Worm (Caenorhabditis elegans) whole organism, young adult: Measurements from ENCODE around the gene ifta-2.

ENCODE experiments used
- B0035.1 ChIP-seq: sonication (generic microtip); optimal IDR thresholded peaks from 2 replicates; lab custom pipeline; 2016; ENCODE audit warnings: missing genetic modification characterization, mild to moderate bottlenecking, missing compliant biosample characterization, missing genotype, missing genetic modification reagents
- B0261.1 ChIP-seq: sonication (generic microtip); optimal IDR thresholded peaks from 2 replicates; lab custom pipeline; 2016; ENCODE audit warnings: mild to moderate bottlenecking, missing genetic modification characterization, moderate library complexity, missing compliant biosample characterization
- B0336.3 ChIP-seq: fragments of 200-800 bp; sonication (Bioruptor generic); IDR thresholded peaks from 2 replicates; pipeline ENCODE4 v1.3.6; 2022; ENCODE audit warnings: missing genetic modification characterization, missing compliant biosample characterization
- C06A6.2 ChIP-seq: fragments of 200-800 bp; sonication (Bioruptor generic); conservative IDR thresholded peaks from 2 replicates; pipeline ENCODE4 v1.3.6; 2022; ENCODE audit warnings: missing genetic modification characterization, missing compliant biosample characterization
- C17E4.6 ChIP-seq: fragments of 200-800 bp; sonication (Bioruptor generic); IDR thresholded peaks from 2 replicates; pipeline ENCODE4 v1.3.6; 2022; ENCODE audit warnings: missing genetic modification reagents, missing genetic modification characterization, missing compliant biosample characterization
- D2030.7 ChIP-seq: fragments of 200-800 bp; sonication (Bioruptor generic); IDR thresholded peaks from 2 replicates; pipeline ENCODE4 v1.3.6; 2022; ENCODE audit warnings: missing genetic modification reagents, missing genetic modification characterization, missing compliant biosample characterization
- F23B12.7 ChIP-seq: sonication (generic microtip); optimal IDR thresholded peaks from 2 replicates; lab custom pipeline; 2017; ENCODE audit warnings: missing genetic modification characterization, mild to moderate bottlenecking, missing compliant biosample characterization, antibody characterized with exemption, moderate library complexity; ENCODE audit not compliant: insufficient read depth
- F55B11.4 ChIP-seq: sonication (generic microtip); optimal IDR thresholded peaks from 2 replicates; lab custom pipeline; 2016; ENCODE audit warnings: missing compliant biosample characterization, missing genetic modification characterization, borderline replicate concordance; ENCODE audit not compliant: insufficient read depth
- K12H6.12 ChIP-seq: fragments of 200-800 bp; sonication (Bioruptor generic); optimal IDR thresholded peaks from 2 replicates; lab custom pipeline; 2018; ENCODE audit warnings: mild to moderate bottlenecking, missing genetic modification characterization, missing compliant biosample characterization
- T26A5.8 ChIP-seq: sonication (generic microtip); optimal IDR thresholded peaks from 2 replicates; lab custom pipeline; 2016; ENCODE audit warnings: missing genetic modification characterization, missing compliant biosample characterization
- Y56A3A.18 ChIP-seq: fragments of 200-800 bp; sonication (Bioruptor generic); IDR thresholded peaks from 2 replicates; pipeline ENCODE4 v1.3.6; 2022; ENCODE audit warnings: missing genetic modification reagents, missing genetic modification characterization, missing compliant biosample characterization
- Y67H2A.10 ChIP-seq: fragments of 200-800 bp; sonication (Bioruptor generic); conservative IDR thresholded peaks from 2 replicates; pipeline ENCODE4 v1.3.6; 2022; ENCODE audit warnings: missing genetic modification reagents, missing genetic modification characterization, missing compliant biosample characterization
- ZK185.1 ChIP-seq: sonication (generic microtip); optimal IDR thresholded peaks from 2 replicates; lab custom pipeline; 2016; ENCODE audit warnings: mild to moderate bottlenecking, missing genetic modification characterization, missing compliant biosample characterization; ENCODE audit not compliant: poor library complexity, severe bottlenecking
- akir-1 ChIP-seq: fragments of 200-800 bp; sonication (Bioruptor generic); optimal IDR thresholded peaks from 2 replicates; lab custom pipeline; 2018; ENCODE audit warnings: mild to moderate bottlenecking, missing genetic modification characterization, moderate library complexity, missing compliant biosample characterization
- ama-1 ChIP-seq, 3 experiments: fragments of 150-350 bp in 1 of 3; sonication (generic microtip) in 2 of 3; optimal IDR thresholded peaks; 2 replicates each; lab custom pipeline; 2014 to 2018; ENCODE audit warnings: missing biosample characterization in 2 of 3, missing genetic modification characterization in 2 of 3, missing genetic modification reagents in 2 of 3
- aptf-2 ChIP-seq: fragments of 200-800 bp; sonication (Bioruptor generic); conservative IDR thresholded peaks from 2 replicates; pipeline ENCODE4 v1.3.6; 2022; ENCODE audit warnings: missing genetic modification reagents, missing genetic modification characterization, missing compliant biosample characterization
- atf-7 ChIP-seq: sonication (generic microtip); optimal IDR thresholded peaks from 2 replicates; lab custom pipeline; 2017; ENCODE audit warnings: mild to moderate bottlenecking, missing genetic modification characterization, missing compliant biosample characterization
- attf-5 ChIP-seq: fragments of 200-800 bp; sonication (Bioruptor generic); optimal IDR thresholded peaks from 2 replicates; lab custom pipeline; 2018; ENCODE audit warnings: mild to moderate bottlenecking, missing genetic modification characterization, missing compliant biosample characterization
- ccch-3 ChIP-seq: fragments of 200-800 bp; sonication (Bioruptor generic); optimal IDR thresholded peaks from 2 replicates; lab custom pipeline; 2018; ENCODE audit warnings: mild to moderate bottlenecking, missing genetic modification characterization, missing compliant biosample characterization
- cebp-1 ChIP-seq, 2 experiments: fragments of 200-800 bp in 1 of 2; sonication (Bioruptor generic) in 1 of 2; sonication (generic microtip) in 1 of 2; IDR thresholded peaks in 1 of 2; optimal IDR thresholded peaks in 1 of 2; 2 replicates each; pipeline versions ENCODE4 v1.3.6 to Lab custom; 2017 to 2022; ENCODE audit warnings: missing compliant biosample characterization in 2 of 2, missing genetic modification characterization in 2 of 2, mild to moderate bottlenecking in 1 of 2, missing genetic modification reagents in 1 of 2, moderate library complexity in 1 of 2
- ceh-100 ChIP-seq: fragments of 200-800 bp; sonication (Bioruptor generic); IDR thresholded peaks from 2 replicates; pipeline ENCODE4 v1.3.6; 2022; ENCODE audit warnings: missing genetic modification reagents, missing genetic modification characterization, missing compliant biosample characterization
- ceh-79 ChIP-seq: sonication (generic microtip); optimal IDR thresholded peaks from 2 replicates; lab custom pipeline; 2017; ENCODE audit warnings: mild to moderate bottlenecking, missing genetic modification characterization, missing compliant biosample characterization
- chd-7 ChIP-seq: sonication (generic microtip); optimal IDR thresholded peaks from 2 replicates; lab custom pipeline; 2016; ENCODE audit warnings: mild to moderate bottlenecking, missing genetic modification characterization, moderate library complexity, missing compliant biosample characterization
- dox-1 ChIP-seq: fragments of 200-800 bp; sonication (Bioruptor generic); IDR thresholded peaks from 2 replicates; pipeline ENCODE4 v1.3.6; 2022; ENCODE audit warnings: missing genetic modification reagents, missing genetic modification characterization, missing compliant biosample characterization
- egl-18 ChIP-seq: fragments of 200-800 bp; sonication (Bioruptor generic); IDR thresholded peaks from 2 replicates; pipeline ENCODE4 v1.3.6; 2022; ENCODE audit warnings: missing genetic modification reagents, missing genetic modification characterization, missing compliant biosample characterization
- hmg-1.2 ChIP-seq: fragments of 200-800 bp; sonication (Bioruptor generic); IDR thresholded peaks from 2 replicates; pipeline ENCODE4 v1.3.6; 2022; ENCODE audit warnings: missing genetic modification reagents, missing genetic modification characterization, missing compliant biosample characterization
- hmg-20 ChIP-seq: fragments of 200-800 bp; sonication (Bioruptor generic); IDR thresholded peaks from 2 replicates; pipeline ENCODE4 v1.3.6; 2022; ENCODE audit warnings: missing genetic modification reagents, missing genetic modification characterization, missing compliant biosample characterization
- let-526 ChIP-seq: fragments of 200-800 bp; sonication (Bioruptor generic); IDR thresholded peaks from 2 replicates; pipeline ENCODE4 v1.3.6; 2022; ENCODE audit warnings: missing genetic modification reagents, missing genetic modification characterization, missing compliant biosample characterization
- lin-26 ChIP-seq: fragments of 200-800 bp; sonication (Bioruptor generic); IDR thresholded peaks from 2 replicates; pipeline ENCODE4 v1.3.6; 2022; ENCODE audit warnings: missing genetic modification reagents, missing genetic modification characterization, missing compliant biosample characterization
- lin-35 ChIP-seq, 3 experiments: fragments of 150-350 bp in 2 of 3; sonication (generic microtip) in 1 of 3; optimal IDR thresholded peaks; 2 replicates each; lab custom pipeline; 2014 to 2018; ENCODE audit warnings: missing biosample characterization in 3 of 3, missing genetic modification characterization in 3 of 3, missing genetic modification reagents in 3 of 3
- lir-1 ChIP-seq: fragments of 200-800 bp; sonication (Bioruptor generic); conservative IDR thresholded peaks from 2 replicates; pipeline ENCODE4 v1.3.6; 2022; ENCODE audit warnings: missing genetic modification reagents, missing genetic modification characterization, missing compliant biosample characterization
- lsy-27 ChIP-seq: sonication (generic microtip); optimal IDR thresholded peaks from 2 replicates; lab custom pipeline; 2017; ENCODE audit warnings: missing genetic modification characterization, mild to moderate bottlenecking, missing compliant biosample characterization, antibody characterized with exemption, missing genotype, borderline replicate concordance; ENCODE audit not compliant: insufficient read depth
- madf-6 ChIP-seq: fragments of 200-800 bp; sonication (Bioruptor generic); IDR thresholded peaks from 2 replicates; pipeline ENCODE4 v1.3.6; 2022; ENCODE audit warnings: missing genetic modification reagents, missing genetic modification characterization, missing compliant biosample characterization
- mcd-1 ChIP-seq: fragments of 200-800 bp; sonication (Bioruptor generic); IDR thresholded peaks from 2 replicates; pipeline ENCODE4 v1.3.6; 2022; ENCODE audit warnings: missing genetic modification reagents, missing genetic modification characterization, missing compliant biosample characterization
- nfya-2 ChIP-seq: fragments of 200-800 bp; sonication (Bioruptor generic); IDR thresholded peaks from 2 replicates; pipeline ENCODE4 v1.3.6; 2022; ENCODE audit warnings: missing genetic modification reagents, missing genetic modification characterization, missing compliant biosample characterization
- nfyb-1 ChIP-seq: fragments of 200-800 bp; sonication (Bioruptor generic); IDR thresholded peaks from 2 replicates; pipeline ENCODE4 v1.3.6; 2022; ENCODE audit warnings: missing genetic modification reagents, missing genetic modification characterization, missing compliant biosample characterization
- nhr-80 ChIP-seq: sonication (generic microtip); optimal IDR thresholded peaks from 2 replicates; lab custom pipeline; 2016; ENCODE audit warnings: missing genetic modification characterization, missing compliant biosample characterization
- rcor-1 ChIP-seq: fragments of 200-800 bp; sonication (Bioruptor generic); IDR thresholded peaks from 2 replicates; pipeline ENCODE4 v1.3.6; 2022; ENCODE audit warnings: missing genetic modification reagents, missing genetic modification characterization, missing compliant biosample characterization
- rec-8 ChIP-seq, 2 experiments: sonication (generic microtip); optimal IDR thresholded peaks; 2 replicates each; lab custom pipeline; 2016; ENCODE audit warnings: mild to moderate bottlenecking in 2 of 2, missing genetic modification characterization in 2 of 2, missing genetic modification reagents in 2 of 2, missing genotype in 2 of 2, missing biosample characterization in 1 of 2, missing compliant biosample characterization in 1 of 2, moderate library complexity in 1 of 2
- repo-1 ChIP-seq: sonication (generic microtip); optimal IDR thresholded peaks from 2 replicates; lab custom pipeline; 2017; ENCODE audit warnings: mild to moderate bottlenecking, missing genetic modification characterization, missing compliant biosample characterization
- snpc-4 ChIP-seq, 5 experiments: fragments of 150-350 bp in 1 of 5; sonication (generic microtip) in 4 of 5; optimal IDR thresholded peaks; 2 replicates each; lab custom pipeline; 2014 to 2018; ENCODE audit warnings: missing genetic modification characterization in 5 of 5, missing biosample characterization in 3 of 5, antibody characterized with exemption in 2 of 5, mild to moderate bottlenecking in 2 of 5, missing compliant biosample characterization in 2 of 5, missing genotype in 2 of 5, moderate library complexity in 2 of 5, missing genetic modification reagents in 1 of 5
- tlf-1 ChIP-seq: fragments of 200-800 bp; sonication (Bioruptor generic); optimal IDR thresholded peaks from 2 replicates; lab custom pipeline; 2018; ENCODE audit warnings: mild to moderate bottlenecking, missing genetic modification characterization, missing compliant biosample characterization

ifta-2 gene

DNA sequence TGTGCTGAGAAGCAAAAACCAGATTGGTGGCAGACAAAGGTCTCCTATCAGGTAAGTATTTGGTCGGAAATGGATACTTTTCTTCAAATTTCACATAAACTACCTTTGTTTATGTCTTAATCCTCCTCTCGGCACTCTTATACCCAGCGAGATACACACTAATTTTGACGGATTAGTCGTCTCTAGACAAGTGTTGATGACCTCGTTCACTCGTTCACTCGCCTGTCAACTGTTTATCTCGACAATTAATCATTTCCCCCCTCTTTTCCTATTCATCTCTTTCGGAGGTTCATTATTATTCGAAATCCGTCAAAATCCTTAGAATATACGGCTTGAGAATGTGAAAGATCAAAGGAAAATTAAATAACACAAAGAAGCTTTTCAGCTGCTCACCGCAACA lies 32.1 kb downstream of the ifta-2 start:
- TF ChIP-seq B0261.1 (tag; lab: Kevin White, UChicago): no peak
- TF ChIP-seq F55B11.4 (tag; lab: Kevin White, UChicago): no peak
- no peak for TF ChIP-seq lin-26 (GFP tag; lab: Robert Waterston, UW)
- TF ChIP-seq ccch-3: no peak
- no peak for TF ChIP-seq tlf-1
- no peak for TF ChIP-seq Y56A3A.18 (GFP tag; lab: Robert Waterston, UW)
- TF ChIP-seq, all 124 proteins: peak for 0

DNA sequence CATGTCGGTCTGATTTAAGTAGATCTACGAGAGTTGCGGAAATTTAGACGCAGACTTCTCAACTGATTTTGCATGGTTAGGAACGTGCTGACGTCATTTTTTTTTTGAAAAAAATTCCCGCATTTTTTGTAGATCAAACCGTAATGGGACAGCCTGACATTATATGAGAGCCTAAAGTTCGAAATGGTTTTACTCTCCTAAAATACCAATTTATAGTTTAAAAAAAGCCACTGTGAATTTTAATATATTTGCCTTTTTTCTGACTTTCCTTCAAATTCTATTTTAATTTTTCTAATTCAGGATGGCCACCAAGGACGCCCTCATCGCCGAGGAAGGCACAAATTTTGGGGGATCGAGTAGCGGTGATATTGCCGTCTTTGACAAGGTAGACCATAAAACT lies 32.8 kb downstream of the ifta-2 start, which contains the start of gene atgp-1:
atgp-1 (plus strand) TSS at position 301 of the 400 bp plus-strand sequence.
- TF ChIP-seq ceh-79 (tag; lab: Kevin White, UChicago) (no peak), dox-1 (GFP tag; lab: Robert Waterston, UW) (no peak), B0336.3 (GFP tag; lab: Robert Waterston, UW) (no peak), Y67H2A.10 (GFP tag; lab: Robert Waterston, UW) (no peak), D2030.7 (GFP tag; lab: Robert Waterston, UW) (no peak), rec-8 (tag; optimal IDR thresholded peaks at IDR 0.05; lab: Kevin White, UChicago) (no peak), rcor-1 (GFP tag; lab: Robert Waterston, UW) (no peak), attf-5 (GFP tag; lab: Kevin White, UChicago) (no peak), let-526 (GFP tag; lab: Robert Waterston, UW) (no peak), T26A5.8 (tag; lab: Kevin White, UChicago) (no peak), C06A6.2 (GFP tag; lab: Robert Waterston, UW) (no peak), nhr-80 (tag; lab: Kevin White, UChicago) (no peak), B0035.1 (tag; lab: Kevin White, UChicago) (no peak), chd-7 (tag; lab: Kevin White, UChicago) (no peak), C17E4.6 (GFP tag; lab: Robert Waterston, UW) (no peak), K12H6.12 (tag; lab: Kevin White, UChicago) (no peak), atf-7 (tag; lab: Kevin White, UChicago) (no peak), akir-1 (no peak)

DNA sequence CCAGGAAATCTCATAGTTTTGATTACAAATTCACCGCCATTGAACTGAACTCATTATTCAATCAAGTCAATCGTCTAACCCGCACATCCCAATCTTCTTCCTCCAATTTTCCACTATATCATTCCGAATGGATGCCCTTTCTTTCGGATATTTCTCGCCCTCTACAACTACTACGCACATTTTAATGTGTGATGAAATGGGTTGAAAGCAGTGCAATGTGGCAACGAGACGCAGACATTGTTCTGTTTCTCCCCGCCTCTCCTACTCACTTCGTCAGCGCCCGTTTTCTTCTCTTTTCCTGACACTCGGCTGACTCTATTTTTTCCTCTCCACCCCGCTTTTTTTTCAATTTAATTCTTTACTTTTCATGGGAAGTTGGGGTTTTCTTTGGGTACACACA lies 33.2 kb downstream of the ifta-2 start:
- no peak for TF ChIP-seq snpc-4 (GFP tag; optimal IDR thresholded peaks at IDR 0.05; lab: Kevin White, UChicago)
- peak in 1 of 4 experiments; percentile 37 for TF ChIP-seq snpc-4 (tag; optimal IDR thresholded peaks at IDR 0.05; lab: Kevin White, UChicago)
- no peak for TF ChIP-seq lsy-27 (tag; lab: Kevin White, UChicago)
- no peak for TF ChIP-seq madf-6
- TF ChIP-seq lin-35 (GFP tag; optimal IDR thresholded peaks at IDR 0.05; lab: Kevin White, UChicago): peak in 1 of 3 experiments; percentile 9
- TF ChIP-seq repo-1 (tag; lab: Kevin White, UChicago): no peak
- no peak for TF ChIP-seq lir-1 (GFP tag; lab: Robert Waterston, UW)
- TF ChIP-seq aptf-2 (GFP tag; lab: Robert Waterston, UW): no peak
- TF ChIP-seq hmg-20 (GFP tag; lab: Robert Waterston, UW): no peak
- TF ChIP-seq rec-8 (tag; optimal IDR thresholded peaks at IDR 0.05; lab: Kevin White, UChicago): no peak
- no peak for TF ChIP-seq akir-1
- TF ChIP-seq egl-18 (GFP tag; lab: Robert Waterston, UW): no peak
- TF ChIP-seq mcd-1 (GFP tag; lab: Robert Waterston, UW): peak; percentile 33; the same call in 1 of the 2 replicates
- no peak for TF ChIP-seq ccch-3
- TF ChIP-seq hmg-1.2: peak; percentile 68; the same call in 1 of the 2 replicates
- no peak for TF ChIP-seq nfya-2 (GFP tag; lab: Robert Waterston, UW)
- peak; percentile 30 for TF ChIP-seq nhr-80 (tag; lab: Kevin White, UChicago)
- TF ChIP-seq ceh-100 (GFP tag; lab: Robert Waterston, UW): no peak
- TF ChIP-seq ZK185.1: peak; percentile 2
- TF ChIP-seq F23B12.7 (tag; lab: Kevin White, UChicago): no peak
- no peak for TF ChIP-seq tlf-1
- peak; percentile 51; the same call in 1 of the 2 replicates for TF ChIP-seq nfyb-1
- TF ChIP-seq cebp-1 (GFP tag; IDR thresholded peaks at IDR 0.05; lab: Robert Waterston, UW): peak; percentile 46; the same call in 1 of the 2 replicates
- TF ChIP-seq cebp-1 (tag; optimal IDR thresholded peaks at IDR 0.05; lab: Kevin White, UChicago): peak; percentile 86
- peak; percentile 33 for TF ChIP-seq ama-1 (optimal IDR thresholded peaks at IDR 0.05; lab: Kevin White, UChicago)
- TF ChIP-seq ama-1 (GFP tag; optimal IDR thresholded peaks at IDR 0.05; lab: Kevin White, UChicago): no peak
